Fruit fly (Drosophila melanogaster): ENCODE measurements around the gene CG6638.
A peak's percentile ranks its signal among the peaks of the same experiment; 100 is the strongest.

CG6638 gene

dm6 chr3L:8525691-8526421 lies 50.0 kb downstream of the CG6638 start (continued):
- TF ChIP-seq vfl (GFP tag; optimal IDR thresholded peaks at IDR 0.05) (no peak), CG6272 (GFP tag; IDR thresholded peaks at IDR 0.05) (no peak), ems (GFP tag; optimal IDR thresholded peaks at IDR 0.05) (peak; percentile 14), E2f1 (GFP tag; IDR thresholded peaks at IDR 0.05) (no peak), CG12299 (tag; optimal IDR thresholded peaks at IDR 0.05) (no peak), sc (optimal IDR thresholded peaks at IDR 0.05) (no peak), sc (GFP tag; optimal IDR thresholded peaks at IDR 0.05) (no peak), CG4617 (GFP tag; optimal IDR thresholded peaks at IDR 0.05; ENCODE audit: borderline replicate concordance) (no peak), Xbp1 (GFP tag; optimal IDR thresholded peaks at IDR 0.05) (peak; percentile 24), CG13287 (GFP tag; IDR thresholded peaks at IDR 0.05; ENCODE audit: partially characterized antibody) (no peak), gcm (GFP tag; optimal IDR thresholded peaks at IDR 0.05) (peak; percentile 19), sens-2 (GFP tag; IDR thresholded peaks at IDR 0.05) (no peak), br (optimal IDR thresholded peaks at IDR 0.05) (no peak), HmgZ (tag; optimal IDR thresholded peaks at IDR 0.05) (peak; percentile 56), CG13775 (GFP tag; optimal IDR thresholded peaks at IDR 0.05) (peak; percentile 29), CG1603 (tag; optimal IDR thresholded peaks at IDR 0.05) (peak; percentile 8), kay (GFP tag; optimal IDR thresholded peaks at IDR 0.05) (peak; percentile 23), CG6813 (GFP tag; optimal IDR thresholded peaks at IDR 0.05) (peak; percentile 17), Ptx1 (GFP tag; IDR thresholded peaks at IDR 0.05) (no peak), CG2889 (GFP tag; IDR thresholded peaks at IDR 0.05) (no peak), en (GFP tag; optimal IDR thresholded peaks at IDR 0.05) (no peak), vvl (GFP tag; IDR thresholded peaks at IDR 0.05) (no peak), Hand (GFP tag; optimal IDR thresholded peaks at IDR 0.05) (peak; percentile 36), ATbp (GFP tag; optimal IDR thresholded peaks at IDR 0.05) (peak; percentile 9), CG31365 (tag; optimal IDR thresholded peaks at IDR 0.05) (no peak), psq (GFP tag; optimal IDR thresholded peaks at IDR 0.05) (no peak), fd64A (GFP tag; optimal IDR thresholded peaks at IDR 0.05) (no peak), Dp (GFP tag; optimal IDR thresholded peaks at IDR 0.05) (no peak), CG3407 (GFP tag; optimal IDR thresholded peaks at IDR 0.05) (no peak), crol (GFP tag; IDR thresholded peaks at IDR 0.05) (no peak), Rx (GFP tag; IDR thresholded peaks at IDR 0.05) (no peak), aop (GFP tag; IDR thresholded peaks at IDR 0.05) (no peak), corto (GFP tag; optimal IDR thresholded peaks at IDR 0.05) (no peak), CG11723 (GFP tag; optimal IDR thresholded peaks at IDR 0.05) (peak; percentile 7), D19A (tag; optimal IDR thresholded peaks at IDR 0.05) (no peak), Deaf1 (tag; optimal IDR thresholded peaks at IDR 0.05) (no peak), CG31441 (GFP tag; IDR thresholded peaks at IDR 0.05) (0 out of 2 replicates have a peak, but pooled peaks have one; percentile 26), CG10959 (GFP tag; IDR thresholded peaks at IDR 0.05) (no peak), CG17802 (tag; optimal IDR thresholded peaks at IDR 0.05) (no peak), sna (GFP tag; IDR thresholded peaks at IDR 0.05; ENCODE audit: partially characterized antibody) (no peak), CG30020 (tag; optimal IDR thresholded peaks at IDR 0.05) (no peak), CG34376 (GFP tag; optimal IDR thresholded peaks at IDR 0.05) (peak; percentile 73), Sox100B (GFP tag; optimal IDR thresholded peaks at IDR 0.05) (peak; percentile 33), Lim3 (GFP tag; IDR thresholded peaks at IDR 0.05) (no peak), p53 (GFP tag; optimal IDR thresholded peaks at IDR 0.05) (no peak), btn (GFP tag; optimal IDR thresholded peaks at IDR 0.05) (no peak), tll (GFP tag; optimal IDR thresholded peaks at IDR 0.05) (no peak), CG12942 (GFP tag; optimal IDR thresholded peaks at IDR 0.05) (no peak), lilli (GFP tag; optimal IDR thresholded peaks at IDR 0.05) (peak; percentile 69), vnd (GFP tag; IDR thresholded peaks at IDR 0.05; ENCODE audit: partially characterized antibody) (no peak), shn (GFP tag; optimal IDR thresholded peaks at IDR 0.05) (no peak)
